Fruit fly (Drosophila melanogaster): ENCODE measurements around the gene SmydA-3.
A peak's percentile ranks its signal among the peaks of the same experiment; 100 is the strongest.

Gene SmydA-3

dm6 chr2L:10850320-10850990 is 514 bp downstream of the SmydA-3 start, which contains the start of gene porin (continued):
- peak; percentile 51 for TF ChIP-seq CG12659 (GFP tag; optimal IDR thresholded peaks at IDR 0.05)
- no peak for TF ChIP-seq CG31388 (GFP tag; optimal IDR thresholded peaks at IDR 0.05)
- no peak for TF ChIP-seq CG13123 (GFP tag; optimal IDR thresholded peaks at IDR 0.05)
- no peak for TF ChIP-seq CG15696 (tag; optimal IDR thresholded peaks at IDR 0.05)
- no peak for TF ChIP-seq CG7786 (GFP tag; optimal IDR thresholded peaks at IDR 0.05)
- TF ChIP-seq CG13624 (GFP tag; optimal IDR thresholded peaks at IDR 0.05), result peak; percentile 22
- peak; percentile 5 for TF ChIP-seq scrt (GFP tag; optimal IDR thresholded peaks at IDR 0.05)
- TF ChIP-seq cg (GFP tag; optimal IDR thresholded peaks at IDR 0.05), result peak; percentile 85
- no peak for TF ChIP-seq CG31224 (GFP tag; IDR thresholded peaks at IDR 0.05)

- peak; percentile 51 for TF ChIP-seq Med (GFP tag)
- TF ChIP-seq CG10543 (GFP tag; optimal IDR thresholded peaks at IDR 0.05), result peak; percentile 50
- peak; percentile 94 for TF ChIP-seq cwo (GFP tag; optimal IDR thresholded peaks at IDR 0.05)
- 0 out of 2 replicates have a peak, but pooled peaks have one; percentile 5 for TF ChIP-seq sisA (GFP tag; IDR thresholded peaks at IDR 0.05)
- TF ChIP-seq otp (GFP tag; IDR thresholded peaks at IDR 0.05), result no peak
- TF ChIP-seq Doc3 (GFP tag; IDR thresholded peaks at IDR 0.05; ENCODE audit: partially characterized antibody), result no peak
- 0 out of 3 replicates have a peak, but pooled peaks have one; percentile 11 for TF ChIP-seq jigr1 (GFP tag; IDR thresholded peaks at IDR 0.05)
- 0 out of 3 replicates have a peak, but pooled peaks have one; percentile 22 for TF ChIP-seq HLH4C (GFP tag; IDR thresholded peaks at IDR 0.05; ENCODE audit: partially characterized antibody)
- TF ChIP-seq gsb (GFP tag; IDR thresholded peaks at IDR 0.05), result peak; percentile 32; the same call in 1 of the 2 replicates
- 0 out of 3 replicates have a peak, but pooled peaks have one; percentile 17 for TF ChIP-seq CG16813 (GFP tag; IDR thresholded peaks at IDR 0.05; ENCODE audit: partially characterized antibody)
- TF ChIP-seq slbo (GFP tag; IDR thresholded peaks at IDR 0.05), result 0 out of 2 replicates have a peak, but pooled peaks have one; percentile 12
- TF ChIP-seq CG6689 (GFP tag; IDR thresholded peaks at IDR 0.05), result 0 out of 2 replicates have a peak, but pooled peaks have one; percentile 4
- 0 out of 4 replicates have a peak, but pooled peaks have one; percentile 15 for TF ChIP-seq chinmo (GFP tag; IDR thresholded peaks at IDR 0.05; ENCODE audit: partially characterized antibody)
- TF ChIP-seq Nf-YC (tag; optimal IDR thresholded peaks at IDR 0.05), result peak; percentile 61
- 0 out of 2 replicates have a peak, but pooled peaks have one; percentile 22 for TF ChIP-seq inv (GFP tag; IDR thresholded peaks at IDR 0.05; ENCODE audit: partially characterized antibody)
- peak in 1 of 2 experiments; percentile 97 for TF ChIP-seq Pdp1 (GFP tag; optimal IDR thresholded peaks at IDR 0.05)
- peak; percentile 77 for TF ChIP-seq Deaf1 (tag; optimal IDR thresholded peaks at IDR 0.05)
- 0 out of 2 replicates have a peak, but pooled peaks have one; percentile 27 for TF ChIP-seq CG32767 (GFP tag; IDR thresholded peaks at IDR 0.05)
- no peak for TF ChIP-seq CG13894 (tag; optimal IDR thresholded peaks at IDR 0.05)
- 0 out of 3 replicates have a peak, but pooled peaks have one; percentile 24 for TF ChIP-seq CG7357 (GFP tag; IDR thresholded peaks at IDR 0.05)
- TF ChIP-seq gt (GFP tag; IDR thresholded peaks at IDR 0.05), result no peak
- peak; percentile 23 for TF ChIP-seq sd (tag; optimal IDR thresholded peaks at IDR 0.05)
- TF ChIP-seq cg (GFP tag; optimal IDR thresholded peaks at IDR 0.05), result no peak
Observed at dm6 chr2L:10851336-10851862, 1.5 kb downstream of the SmydA-3 start.

- TF ChIP-seq CG12236 (GFP tag; optimal IDR thresholded peaks at IDR 0.05) (no peak), zen (tag; optimal IDR thresholded peaks at IDR 0.05) (peak; percentile 14), org-1 (GFP tag; optimal IDR thresholded peaks at IDR 0.05) (no peak), sr (GFP tag; IDR thresholded peaks at IDR 0.05) (no peak), HLHmδ (GFP tag; optimal IDR thresholded peaks at IDR 0.05) (no peak), dmrt99B (tag; optimal IDR thresholded peaks at IDR 0.05) (peak; percentile 58), lola (GFP tag; optimal IDR thresholded peaks at IDR 0.05) (no peak), CG7357 (GFP tag; IDR thresholded peaks at IDR 0.05) (no peak), seq (GFP tag; IDR thresholded peaks at IDR 0.05) (no peak), Chrac-16 (GFP tag; optimal IDR thresholded peaks at IDR 0.05) (peak; percentile 52), CG16779 (GFP tag; IDR thresholded peaks at IDR 0.05) (no peak), kah (GFP tag; optimal IDR thresholded peaks at IDR 0.05) (no peak), gem (tag; optimal IDR thresholded peaks at IDR 0.05) (peak; percentile 73), CG8089 (GFP tag; optimal IDR thresholded peaks at IDR 0.05) (no peak), Doc3 (GFP tag; IDR thresholded peaks at IDR 0.05; ENCODE audit: partially characterized antibody) (no peak), Sin3A (optimal IDR thresholded peaks at IDR 0.05) (peak; percentile 4)
Observed at dm6 chr2L:10856328-10856942, 6.5 kb downstream of the SmydA-3 start, which contains the start of gene Dnz1. Gene Dnz1, minus strand, starts transcription at chr2L:10856644.

Measured in whole organism, embryonic.